Worm (Caenorhabditis elegans) whole organism, L1 larva: Measurements from ENCODE around the gene M163.9.

Source experiments
- ceh-82 ChIP-seq, 3 experiments: fragments of 150-350 bp in 1 of 3; sonication (generic microtip) in 2 of 3; optimal IDR thresholded peaks; 2 replicates each; lab custom pipeline; 2014 to 2017; ENCODE audit warnings: missing biosample characterization in 3 of 3, missing genetic modification characterization in 3 of 3
- dpl-1 ChIP-seq, 3 experiments: fragments of 150-350 bp in 2 of 3; sonication (generic microtip) in 1 of 3; optimal IDR thresholded peaks; 2 replicates each; lab custom pipeline; 2014 to 2017; ENCODE audit warnings: missing biosample characterization in 3 of 3, missing genetic modification characterization in 3 of 3, missing genetic modification reagents in 3 of 3
- elt-3 ChIP-seq, 6 experiments: fragments of 150-350 bp in 1 of 6; sonication (generic microtip); optimal IDR thresholded peaks; 2 replicates each; lab custom pipeline; 2017 to 2018; ENCODE audit warnings: missing biosample characterization in 6 of 6, missing genetic modification characterization in 6 of 6, inconsistent platforms in 1 of 6
- fkh-10 ChIP-seq: sonication (generic microtip); optimal IDR thresholded peaks from 2 replicates; lab custom pipeline; 2017; ENCODE audit warnings: missing biosample characterization, missing genetic modification reagents, missing genetic modification characterization
- fos-1 ChIP-seq: fragments of 150-350 bp; optimal IDR thresholded peaks from 2 replicates; lab custom pipeline; 2014; ENCODE audit warnings: missing biosample characterization, missing genetic modification characterization
- irx-1 ChIP-seq: sonication (generic microtip); optimal IDR thresholded peaks from 2 replicates; lab custom pipeline; 2016; ENCODE audit warnings: missing genetic modification characterization, missing compliant biosample characterization
- lin-39 ChIP-seq: fragments of 150-350 bp; optimal IDR thresholded peaks from 2 replicates; lab custom pipeline; 2014; ENCODE audit warnings: missing biosample characterization, missing genetic modification reagents, missing genetic modification characterization
- mdl-1 ChIP-seq, 2 experiments: fragments of 150-350 bp; optimal IDR thresholded peaks; 2 replicates each; lab custom pipeline; 2014 to 2017; ENCODE audit warnings: missing biosample characterization in 2 of 2, missing genetic modification characterization in 2 of 2, inconsistent platforms in 1 of 2
- nhr-12 ChIP-seq: sonication (generic microtip); optimal IDR thresholded peaks from 2 replicates; lab custom pipeline; 2017; ENCODE audit warnings: missing biosample characterization, missing genetic modification characterization
- pqm-1 ChIP-seq: sonication (generic microtip); optimal IDR thresholded peaks from 3 replicates; lab custom pipeline; 2017; ENCODE audit warnings: missing biosample characterization, missing genetic modification characterization
- rnt-1 ChIP-seq: sonication (generic microtip); optimal IDR thresholded peaks from 2 replicates; lab custom pipeline; 2016; ENCODE audit warnings: mild to moderate bottlenecking, missing genetic modification characterization, moderate library complexity, missing compliant biosample characterization
- unc-130 ChIP-seq: fragments of 150-350 bp; optimal IDR thresholded peaks from 2 replicates; lab custom pipeline; 2017; ENCODE audit warnings: missing biosample characterization, missing genetic modification characterization, inconsistent platforms
- ztf-11 ChIP-seq, 2 experiments: sonication (generic microtip); optimal IDR thresholded peaks; 2 replicates each; lab custom pipeline; 2016 to 2017; ENCODE audit warnings: missing genetic modification characterization in 2 of 2, missing biosample characterization in 1 of 2, missing compliant biosample characterization in 1 of 2

DNA sequence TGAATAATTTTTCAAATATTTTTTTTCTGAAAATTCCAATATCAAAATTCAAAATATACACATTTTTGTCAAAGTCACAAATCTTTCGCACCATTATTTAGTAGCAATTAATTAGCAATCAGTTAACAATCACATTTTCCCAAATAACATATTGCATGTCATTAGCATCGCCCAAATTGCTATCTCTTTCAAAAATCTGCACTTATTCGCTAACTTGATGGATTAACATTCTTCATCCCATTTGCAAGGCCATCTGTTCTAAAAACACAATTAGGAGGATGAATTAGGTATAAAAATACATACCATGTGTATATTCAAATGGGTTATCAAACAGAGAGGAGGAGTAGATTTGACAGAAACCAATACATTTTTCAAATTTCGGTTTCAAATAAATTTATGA, 17.9 kb downstream of the M163.9 start:
- TF ChIP-seq ztf-11 (tag; optimal IDR thresholded peaks at IDR 0.05; lab: Kevin White, UChicago): no peak
- TF ChIP-seq pqm-1: no peak
- TF ChIP-seq ceh-82 (tag; optimal IDR thresholded peaks at IDR 0.05; lab: Kevin White, UChicago): no peak
- no peak for TF ChIP-seq rnt-1 (tag; lab: Kevin White, UChicago)
- TF ChIP-seq fos-1 (tag; lab: Kevin White, UChicago): no peak
- TF ChIP-seq nhr-12 (tag; lab: Kevin White, UChicago): no peak
- peak; percentile 51 for TF ChIP-seq irx-1 (tag; lab: Kevin White, UChicago)
- TF ChIP-seq lin-39 (tag; lab: Kevin White, UChicago): peak; percentile 61
- TF ChIP-seq fkh-10 (GFP tag; lab: Kevin White, UChicago): no peak
- TF ChIP-seq dpl-1 (GFP tag; optimal IDR thresholded peaks at IDR 0.05; lab: Kevin White, UChicago): no peak
- no peak for TF ChIP-seq unc-130 (tag; lab: Kevin White, UChicago)
- no peak for TF ChIP-seq elt-3 (tag; optimal IDR thresholded peaks at IDR 0.05; lab: Kevin White, UChicago)
- TF ChIP-seq mdl-1 (tag; optimal IDR thresholded peaks at IDR 0.05; lab: Kevin White, UChicago): no peak
